Worm (Caenorhabditis elegans): ENCODE data around the gene daf-42.

The daf-42 gene

ce11 chrIV:7344020-7344419 is 2.6 kb downstream of the daf-42 start:
- peak; percentile 29 for TF ChIP-seq nhr-129 (tag; optimal IDR thresholded peaks at IDR 0.05)
- no peak for TF ChIP-seq elt-1 (tag; optimal IDR thresholded peaks at IDR 0.05)

- TF ChIP-seq crh-2 (tag; optimal IDR thresholded peaks at IDR 0.05) = no peak
- no peak for TF ChIP-seq lin-39 (tag; optimal IDR thresholded peaks at IDR 0.05)
- no peak for TF ChIP-seq nhr-12 (tag; optimal IDR thresholded peaks at IDR 0.05)
- no peak for TF ChIP-seq zag-1 (tag; optimal IDR thresholded peaks at IDR 0.05)
- TF ChIP-seq F13H6.1 (tag; optimal IDR thresholded peaks at IDR 0.05) = no peak
- no peak for TF ChIP-seq nhr-11 (tag; optimal IDR thresholded peaks at IDR 0.05)
- TF ChIP-seq unc-62 (GFP tag; optimal IDR thresholded peaks at IDR 0.05) = no peak
- TF ChIP-seq unc-39 (tag; optimal IDR thresholded peaks at IDR 0.05) = no peak
- no peak for TF ChIP-seq ztf-11 (tag; optimal IDR thresholded peaks at IDR 0.05)
- no peak for TF ChIP-seq sem-4 (tag; optimal IDR thresholded peaks at IDR 0.05)
- TF ChIP-seq nhr-129 (tag; optimal IDR thresholded peaks at IDR 0.05) = no peak
- no peak for TF ChIP-seq C34F6.9 (tag; optimal IDR thresholded peaks at IDR 0.05)
- TF ChIP-seq nhr-23 (tag; optimal IDR thresholded peaks at IDR 0.05) = no peak
- TF ChIP-seq mbf-1 (tag; optimal IDR thresholded peaks at IDR 0.05) = no peak
- no peak for TF ChIP-seq lsy-2 (tag; optimal IDR thresholded peaks at IDR 0.05)
- no peak for TF ChIP-seq nhr-237 (tag; optimal IDR thresholded peaks at IDR 0.05)
- no peak for TF ChIP-seq aly-2 (tag; optimal IDR thresholded peaks at IDR 0.05)
- no peak for TF ChIP-seq nhr-10 (tag; optimal IDR thresholded peaks at IDR 0.05)
- no peak for TF ChIP-seq gmeb-1 (tag; optimal IDR thresholded peaks at IDR 0.05)
- TF ChIP-seq lin-11 (tag; optimal IDR thresholded peaks at IDR 0.05) = no peak
Measured at ce11 chrIV:7342144-7342543, 4.5 kb downstream of the daf-42 start.

ce11 chrIV:7339095-7339494 is 7.6 kb downstream of the daf-42 start:
- TF ChIP-seq mab-5 (tag; optimal IDR thresholded peaks at IDR 0.05) = no peak
- no peak for TF ChIP-seq unc-39 (tag; optimal IDR thresholded peaks at IDR 0.05)
- TF ChIP-seq nhr-10 (tag; optimal IDR thresholded peaks at IDR 0.05) = no peak
- no peak for TF ChIP-seq sem-4 (tag; optimal IDR thresholded peaks at IDR 0.05)
- no peak for TF ChIP-seq nhr-21 (tag; optimal IDR thresholded peaks at IDR 0.05)
- no peak for TF ChIP-seq nhr-237 (tag; optimal IDR thresholded peaks at IDR 0.05)
- no peak for TF ChIP-seq aly-2 (tag; optimal IDR thresholded peaks at IDR 0.05)

ce11 chrIV:7338042-7338441 is 8.6 kb downstream of the daf-42 start:
- TF ChIP-seq unc-62 (GFP tag; optimal IDR thresholded peaks at IDR 0.05) = no peak
- TF ChIP-seq nhr-129 (tag; optimal IDR thresholded peaks at IDR 0.05) = no peak
- no peak for TF ChIP-seq ceh-16 (tag; optimal IDR thresholded peaks at IDR 0.05)
- no peak for TF ChIP-seq C34F6.9 (tag; optimal IDR thresholded peaks at IDR 0.05)
- no peak for TF ChIP-seq nhr-6 (tag; optimal IDR thresholded peaks at IDR 0.05)
- no peak for TF ChIP-seq nhr-25 (tag; optimal IDR thresholded peaks at IDR 0.05)
- no peak for TF ChIP-seq nhr-77 (tag; optimal IDR thresholded peaks at IDR 0.05)
- no peak for TF ChIP-seq sem-4 (tag; optimal IDR thresholded peaks at IDR 0.05)
- TF ChIP-seq ztf-4 (tag; optimal IDR thresholded peaks at IDR 0.05) = no peak
- TF ChIP-seq snpc-4 (tag; optimal IDR thresholded peaks at IDR 0.05) = no peak
- no peak for TF ChIP-seq mdl-1 (tag; optimal IDR thresholded peaks at IDR 0.05)

ce11 chrIV:7332695-7333094 is 14.0 kb downstream of the daf-42 start, which contains the start of gene ocr-4:
Gene ocr-4, minus strand, starts transcription at chrIV:7332795.
- TF ChIP-seq nhr-6 (tag; optimal IDR thresholded peaks at IDR 0.05) = no peak
- TF ChIP-seq C34F6.9 (tag; optimal IDR thresholded peaks at IDR 0.05) = no peak
- no peak for TF ChIP-seq ceh-82 (tag; optimal IDR thresholded peaks at IDR 0.05)
- TF ChIP-seq unc-39 (tag; optimal IDR thresholded peaks at IDR 0.05) = no peak
- TF ChIP-seq nhr-77 (tag; optimal IDR thresholded peaks at IDR 0.05) = no peak
- TF ChIP-seq ceh-16 (tag; optimal IDR thresholded peaks at IDR 0.05) = no peak
- no peak for TF ChIP-seq nhr-21 (tag; optimal IDR thresholded peaks at IDR 0.05)
- TF ChIP-seq sma-9 (GFP tag; optimal IDR thresholded peaks at IDR 0.05) = no peak
- TF ChIP-seq sma-9 (tag; optimal IDR thresholded peaks at IDR 0.05) = no peak
- TF ChIP-seq lsy-2 (tag; optimal IDR thresholded peaks at IDR 0.05) = no peak
- no peak for TF ChIP-seq ama-1 (optimal IDR thresholded peaks at IDR 0.05)
- no peak for TF ChIP-seq lin-11 (tag; optimal IDR thresholded peaks at IDR 0.05)
- TF ChIP-seq egl-27 (tag; optimal IDR thresholded peaks at IDR 0.05) = no peak
- TF ChIP-seq crh-2 (tag; optimal IDR thresholded peaks at IDR 0.05) = no peak
- TF ChIP-seq unc-55 (GFP tag; optimal IDR thresholded peaks at IDR 0.05) = no peak
- TF ChIP-seq nhr-25 (tag; optimal IDR thresholded peaks at IDR 0.05) = no peak
- no peak for TF ChIP-seq mab-5 (tag; optimal IDR thresholded peaks at IDR 0.05)
